Worm (Caenorhabditis elegans) whole organism, early embryonic: ENCODE measurements around the gene T25D3.3.

Experiments used
- ama-1 ChIP-seq: fragments of 150-350 bp; optimal IDR thresholded peaks from 2 replicates; lab custom pipeline; 2014
- hmbx-1 ChIP-seq: sonication (generic microtip); optimal IDR thresholded peaks from 2 replicates; lab custom pipeline; 2016; ENCODE audit warnings: mild to moderate bottlenecking, missing genetic modification characterization, missing compliant biosample characterization
- hnd-1 ChIP-seq: sonication (generic microtip); optimal IDR thresholded peaks from 2 replicates; lab custom pipeline; 2016; ENCODE audit warnings: missing genetic modification characterization, missing compliant biosample characterization
- pes-1 ChIP-seq: fragments of 200-800 bp; sonication (Bioruptor generic); IDR thresholded peaks from 2 replicates; pipeline ENCODE4 v1.3.6; 2022; ENCODE audit warnings: missing genetic modification reagents, missing genetic modification characterization, missing compliant biosample characterization
- tbx-37 ChIP-seq: fragments of 200-800 bp; sonication (Bioruptor generic); conservative IDR thresholded peaks from 2 replicates; pipeline ENCODE4 v1.3.6; 2022; ENCODE audit warnings: missing genetic modification reagents, missing genetic modification characterization, missing compliant biosample characterization
- tra-4 ChIP-seq: sonication (generic microtip); optimal IDR thresholded peaks from 2 replicates; lab custom pipeline; 2017; ENCODE audit warnings: missing genetic modification characterization, missing compliant biosample characterization

- no peak for TF ChIP-seq ama-1
- TF ChIP-seq pes-1 (GFP tag; lab: Robert Waterston, UW): no peak
- no peak for TF ChIP-seq hnd-1 (tag; lab: Kevin White, UChicago)
- no peak for TF ChIP-seq hmbx-1 (tag; lab: Kevin White, UChicago)
- TF ChIP-seq tbx-37 (GFP tag; lab: Robert Waterston, UW): no peak
- TF ChIP-seq tra-4: no peak
These were observed 7.0 kb downstream of the T25D3.3 start for ce11 chrII:159294-159922.
